Worm (Caenorhabditis elegans): ENCODE data around the gene srp-3.

The srp-3 gene

ce11 chrV:1869682-1870081 is 39.0 kb upstream of the srp-3 start, which contains the start of gene T10B5.3:
T10B5.3 (minus strand) TSS chrV:1869782.
- TF ChIP-seq R02D3.7 (tag; optimal IDR thresholded peaks at IDR 0.05) (no peak), egl-5 (tag; optimal IDR thresholded peaks at IDR 0.05) (no peak), egl-27 (tag; optimal IDR thresholded peaks at IDR 0.05) (no peak), pqm-1 (tag; optimal IDR thresholded peaks at IDR 0.05) (no peak), mdl-1 (tag; optimal IDR thresholded peaks at IDR 0.05) (no peak)

ce11 chrV:1870515-1870940 is 38.1 kb upstream of the srp-3 start:
- TF ChIP-seq nhr-77 (tag; optimal IDR thresholded peaks at IDR 0.05) (no peak), sea-2 (GFP tag; optimal IDR thresholded peaks at IDR 0.05) (no peak), mml-1 (tag; optimal IDR thresholded peaks at IDR 0.05) (no peak), elt-1 (tag; optimal IDR thresholded peaks at IDR 0.05) (no peak), mdl-1 (tag; optimal IDR thresholded peaks at IDR 0.05) (no peak), elt-2 (tag; optimal IDR thresholded peaks at IDR 0.05) (no peak), hmg-11 (tag; optimal IDR thresholded peaks at IDR 0.05) (no peak), pha-4 (tag; optimal IDR thresholded peaks at IDR 0.05) (no peak), lsy-12 (tag; optimal IDR thresholded peaks at IDR 0.05) (no peak), fkh-2 (tag; optimal IDR thresholded peaks at IDR 0.05) (no peak), nhr-237 (tag; optimal IDR thresholded peaks at IDR 0.05) (no peak), ceh-82 (tag; optimal IDR thresholded peaks at IDR 0.05) (no peak), nhr-12 (tag; optimal IDR thresholded peaks at IDR 0.05) (no peak), nhr-23 (tag; optimal IDR thresholded peaks at IDR 0.05) (no peak), egl-5 (tag; optimal IDR thresholded peaks at IDR 0.05) (no peak), nhr-11 (tag; optimal IDR thresholded peaks at IDR 0.05) (no peak), ZK546.5 (tag; optimal IDR thresholded peaks at IDR 0.05) (no peak)

- TF ChIP-seq R02D3.7 (tag; optimal IDR thresholded peaks at IDR 0.05) (peak; percentile 54), nhr-11 (tag; optimal IDR thresholded peaks at IDR 0.05) (peak; percentile 89), nhr-237 (tag; optimal IDR thresholded peaks at IDR 0.05) (no peak), lin-39 (tag; optimal IDR thresholded peaks at IDR 0.05) (peak; percentile 97), hmg-11 (tag; optimal IDR thresholded peaks at IDR 0.05) (peak; percentile 89), nhr-77 (tag; optimal IDR thresholded peaks at IDR 0.05) (no peak), fos-1 (tag; optimal IDR thresholded peaks at IDR 0.05) (no peak), elt-1 (tag; optimal IDR thresholded peaks at IDR 0.05) (peak; percentile 23), nhr-12 (tag; optimal IDR thresholded peaks at IDR 0.05) (no peak), skn-1 (tag; optimal IDR thresholded peaks at IDR 0.05) (peak; percentile 54), nhr-25 (tag; optimal IDR thresholded peaks at IDR 0.05) (peak; percentile 60), eor-1 (tag; optimal IDR thresholded peaks at IDR 0.05) (no peak), egl-27 (tag; optimal IDR thresholded peaks at IDR 0.05) (peak; percentile 65), ztf-4 (tag; optimal IDR thresholded peaks at IDR 0.05) (peak; percentile 21), ceh-16 (tag; optimal IDR thresholded peaks at IDR 0.05) (no peak), mdl-1 (tag; optimal IDR thresholded peaks at IDR 0.05) (no peak), daf-12 (tag; optimal IDR thresholded peaks at IDR 0.05) (no peak), snpc-4 (tag; optimal IDR thresholded peaks at IDR 0.05) (peak; percentile 88), nhr-43 (tag; optimal IDR thresholded peaks at IDR 0.05; ENCODE audit: poor library complexity, severe bottlenecking) (peak; percentile 49), sea-2 (GFP tag; optimal IDR thresholded peaks at IDR 0.05) (no peak), ZK546.5 (tag; optimal IDR thresholded peaks at IDR 0.05) (no peak), tbx-2 (tag; optimal IDR thresholded peaks at IDR 0.05) (peak; percentile 52), nhr-76 (tag; optimal IDR thresholded peaks at IDR 0.05) (no peak), zag-1 (tag; optimal IDR thresholded peaks at IDR 0.05) (no peak), aly-2 (tag; optimal IDR thresholded peaks at IDR 0.05) (no peak), unc-62 (GFP tag; optimal IDR thresholded peaks at IDR 0.05) (peak; percentile 37), jun-1 (tag; optimal IDR thresholded peaks at IDR 0.05) (peak; percentile 79), egl-5 (tag; optimal IDR thresholded peaks at IDR 0.05) (peak; percentile 59), pha-4 (tag; optimal IDR thresholded peaks at IDR 0.05) (peak; percentile 87), lin-15B (tag; optimal IDR thresholded peaks at IDR 0.05) (peak; percentile 98), ztf-11 (tag; optimal IDR thresholded peaks at IDR 0.05) (no peak), ceh-9 (tag; optimal IDR thresholded peaks at IDR 0.05) (no peak), lsy-12 (tag; optimal IDR thresholded peaks at IDR 0.05) (peak; percentile 77), nhr-28 (tag; optimal IDR thresholded peaks at IDR 0.05) (no peak), fkh-10 (GFP tag; optimal IDR thresholded peaks at IDR 0.05) (peak; percentile 97), unc-39 (tag; optimal IDR thresholded peaks at IDR 0.05) (no peak), ceh-82 (tag; optimal IDR thresholded peaks at IDR 0.05) (no peak), ceh-28 (tag; optimal IDR thresholded peaks at IDR 0.05) (peak; percentile 57), elt-3 (tag; optimal IDR thresholded peaks at IDR 0.05) (no peak), elt-2 (tag; optimal IDR thresholded peaks at IDR 0.05) (peak; percentile 62), nhr-23 (tag; optimal IDR thresholded peaks at IDR 0.05) (peak; percentile 50), nfya-1 (tag; optimal IDR thresholded peaks at IDR 0.05; ENCODE audit: insufficient read depth) (peak; percentile 94), fkh-2 (tag; optimal IDR thresholded peaks at IDR 0.05) (no peak), pqm-1 (tag; optimal IDR thresholded peaks at IDR 0.05) (peak; percentile 43), mml-1 (tag; optimal IDR thresholded peaks at IDR 0.05) (no peak), ama-1 (optimal IDR thresholded peaks at IDR 0.05) (peak; percentile 70), nhr-67 (tag; optimal IDR thresholded peaks at IDR 0.05) (no peak)
Measured at ce11 chrV:1871768-1872296, 36.8 kb upstream of the srp-3 start, which contains the start of the genes T10B5.4 and cct-7. T10B5.4 (minus strand) TSS chrV:1871807. cct-7 (plus strand) TSS chrV:1872246.

Data from whole organism, L3 larva.